Fruit fly (Drosophila melanogaster): ENCODE measurements around the gene CG42537.

Gene CG42537

DNA sequence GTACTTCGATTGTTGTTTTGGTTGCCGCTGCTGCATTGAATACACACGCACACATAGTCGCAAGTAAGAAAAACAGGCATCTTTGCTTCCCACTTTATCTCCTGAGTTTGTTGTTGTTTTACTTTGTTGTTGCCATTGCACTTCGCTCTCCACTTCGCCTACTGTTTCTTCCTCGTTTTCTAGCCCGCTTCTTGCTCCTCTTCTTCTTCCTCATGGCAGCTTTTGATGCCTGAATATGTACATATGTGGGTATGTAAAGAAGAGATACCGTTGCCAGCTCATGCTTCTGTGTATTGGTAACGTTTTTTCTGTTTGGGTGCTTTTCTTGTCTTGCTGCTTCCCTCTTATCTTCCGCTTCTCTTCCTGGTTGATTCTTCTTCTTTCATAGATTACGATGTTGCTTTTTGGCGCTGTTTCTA is 31.6 kb downstream of the CG42537 start (continued):
- TF ChIP-seq CG1024 (GFP tag; IDR thresholded peaks at IDR 0.05) (0 out of 2 replicates have a peak, but pooled peaks have one; percentile 30), cad (GFP tag; optimal IDR thresholded peaks at IDR 0.05) (no peak), Dbx (GFP tag; IDR thresholded peaks at IDR 0.05) (no peak), oc (tag; optimal IDR thresholded peaks at IDR 0.05) (peak; percentile 48), Atf3 (GFP tag; optimal IDR thresholded peaks at IDR 0.05) (no peak), so (GFP tag; IDR thresholded peaks at IDR 0.05) (no peak), nom (GFP tag; optimal IDR thresholded peaks at IDR 0.05) (peak; percentile 87), nerfin-1 (tag; optimal IDR thresholded peaks at IDR 0.05) (peak; percentile 6), fd64A (GFP tag; optimal IDR thresholded peaks at IDR 0.05) (peak; percentile 4), CG13424 (tag; optimal IDR thresholded peaks at IDR 0.05) (peak; percentile 9), sqz (GFP tag; optimal IDR thresholded peaks at IDR 0.05) (peak; percentile 54), Hr3 (GFP tag; optimal IDR thresholded peaks at IDR 0.05) (no peak), CG10959 (GFP tag; IDR thresholded peaks at IDR 0.05) (no peak), vnd (GFP tag; IDR thresholded peaks at IDR 0.05; ENCODE audit: partially characterized antibody) (no peak), HLHmδ (GFP tag; optimal IDR thresholded peaks at IDR 0.05) (peak; percentile 24), Eip74EF (GFP tag; optimal IDR thresholded peaks at IDR 0.05) (peak in 1 of 2 experiments; percentile 54), gsb-n (tag; optimal IDR thresholded peaks at IDR 0.05) (no peak), Ravus (GFP tag; IDR thresholded peaks at IDR 0.05) (no peak), yki (optimal IDR thresholded peaks at IDR 0.05) (no peak), CG4707 (GFP tag; optimal IDR thresholded peaks at IDR 0.05) (peak; percentile 34), onecut (GFP tag; IDR thresholded peaks at IDR 0.05) (peak; percentile 8; the same call in 1 of the 2 replicates), ken (GFP tag; IDR thresholded peaks at IDR 0.05) (no peak), CG7839 (tag; optimal IDR thresholded peaks at IDR 0.05) (no peak), z (GFP tag; IDR thresholded peaks at IDR 0.05) (0 out of 3 replicates have a peak, but pooled peaks have one; percentile 27)

DNA sequence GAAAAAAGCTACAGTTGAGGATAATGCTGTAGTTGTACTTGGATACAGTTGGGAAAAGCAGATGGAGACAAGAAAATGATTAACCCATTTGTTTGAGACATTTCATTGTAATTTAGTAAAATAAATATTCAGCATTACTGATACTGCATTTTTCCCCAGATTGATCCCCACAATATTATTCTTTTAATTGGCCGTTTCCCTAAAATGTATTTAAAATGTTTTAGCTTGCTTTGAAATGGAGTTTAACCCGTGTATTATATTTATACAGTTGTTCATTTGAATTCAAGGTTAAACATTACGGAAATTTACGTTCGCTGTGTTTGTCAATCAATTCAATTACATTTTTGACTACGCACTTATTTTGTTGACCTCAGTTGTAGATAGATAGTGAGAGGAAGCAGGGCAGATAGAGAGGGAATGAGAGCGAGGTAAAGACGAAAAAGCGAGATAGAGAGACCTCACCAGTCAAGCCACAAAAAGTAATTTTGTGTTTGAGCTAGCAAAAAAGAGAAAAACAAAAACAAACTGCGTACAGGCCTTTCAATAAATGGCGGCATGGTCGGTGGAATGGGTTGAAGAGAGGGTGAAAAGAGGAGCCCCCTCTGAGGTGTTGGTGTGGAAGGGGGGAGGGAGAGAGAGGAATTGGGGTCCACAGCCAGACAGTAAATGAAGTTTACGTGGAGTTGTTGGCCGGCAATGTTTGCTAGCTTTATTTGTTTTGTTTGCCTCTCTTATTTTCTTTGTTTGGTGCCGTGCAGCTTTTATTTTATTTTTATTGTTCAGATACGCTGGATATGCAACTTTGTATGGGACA is 33.0 kb downstream of the CG42537 start:
- peak; percentile 94 for TF ChIP-seq CG3281 (GFP tag; optimal IDR thresholded peaks at IDR 0.05)
- peak; percentile 75 to 89 for TF ChIP-seq Pdp1 (GFP tag; optimal IDR thresholded peaks at IDR 0.05)
- peak; percentile 42; the same call in 1 of the 2 replicates for TF ChIP-seq CG6272 (GFP tag; IDR thresholded peaks at IDR 0.05)
- TF ChIP-seq pros (GFP tag; optimal IDR thresholded peaks at IDR 0.05): peak; percentile 60
- peak; percentile 75 for TF ChIP-seq CG12071 (GFP tag; optimal IDR thresholded peaks at IDR 0.05)
- TF ChIP-seq CG18764 (GFP tag; optimal IDR thresholded peaks at IDR 0.05): peak; percentile 67
- TF ChIP-seq aop (GFP tag; IDR thresholded peaks at IDR 0.05): no peak
- peak; percentile 59 for TF ChIP-seq CrebB (tag; optimal IDR thresholded peaks at IDR 0.05)
- peak; percentile 80 for TF ChIP-seq seq (GFP tag; IDR thresholded peaks at IDR 0.05)
- no peak for TF ChIP-seq Dip2 (GFP tag; IDR thresholded peaks at IDR 0.05)
- TF ChIP-seq CG31388 (GFP tag; optimal IDR thresholded peaks at IDR 0.05): peak; percentile 72
- TF ChIP-seq h (optimal IDR thresholded peaks at IDR 0.05): no peak
- TF ChIP-seq H15 (GFP tag; IDR thresholded peaks at IDR 0.05): peak; percentile 45; the same call in 2 of the 3 replicates
- no peak for TF ChIP-seq CG34224 (GFP tag; IDR thresholded peaks at IDR 0.05; ENCODE audit: partially characterized antibody)
- no peak; the same call in 2 of the 4 replicates for TF ChIP-seq Gug (GFP tag; IDR thresholded peaks at IDR 0.05)
- peak; percentile 64; the same call in 1 of the 3 replicates for TF ChIP-seq Dbx (GFP tag; IDR thresholded peaks at IDR 0.05)
- TF ChIP-seq Abd-B (GFP tag; optimal IDR thresholded peaks at IDR 0.05): peak; percentile 79
- peak; percentile 70 for TF ChIP-seq CG9932 (GFP tag; IDR thresholded peaks at IDR 0.05)
- peak in 1 of 2 experiments; percentile 88 for TF ChIP-seq Hr78 (GFP tag; optimal IDR thresholded peaks at IDR 0.05)
- no peak for TF ChIP-seq ash1 (GFP tag; optimal IDR thresholded peaks at IDR 0.05)
- no peak for TF ChIP-seq HmgD (GFP tag; optimal IDR thresholded peaks at IDR 0.05)
- TF ChIP-seq org-1 (GFP tag; optimal IDR thresholded peaks at IDR 0.05): peak; percentile 90
- peak; percentile 65 for TF ChIP-seq CG17802 (tag; optimal IDR thresholded peaks at IDR 0.05)
- peak; percentile 75 for TF ChIP-seq mam (GFP tag; optimal IDR thresholded peaks at IDR 0.05)
- TF ChIP-seq sc (optimal IDR thresholded peaks at IDR 0.05): no peak
- TF ChIP-seq sc (GFP tag; optimal IDR thresholded peaks at IDR 0.05): peak; percentile 81
- no peak for TF ChIP-seq MESR4 (GFP tag; optimal IDR thresholded peaks at IDR 0.05)

Data from whole organism, embryonic.